Fruit fly (Drosophila melanogaster) whole organism, embryonic: Measurements from ENCODE around the gene ZnT86D.
A peak's percentile ranks its signal among the peaks of the same experiment; 100 is the strongest.

Experiments used
- CG1024 ChIP-seq: fragments of 200-800 bp; sonication (Bioruptor generic); IDR thresholded peaks from 2 replicates; pipeline ENCODE4 v1.3.6; 2022; ENCODE audit warnings: missing biosample characterization, missing genetic modification characterization
- CG10431 ChIP-seq: fragments of 200-800 bp; sonication (Bioruptor generic); optimal IDR thresholded peaks from 3 replicates; lab custom pipeline; 2018; ENCODE audit warnings: missing biosample characterization, mild to moderate bottlenecking, missing genetic modification characterization
- CG11456 ChIP-seq: fragments of 200-800 bp; sonication (Bioruptor generic); IDR thresholded peaks from 3 replicates; pipeline ENCODE4 v1.3.6; 2022; ENCODE audit warnings: missing biosample characterization, missing genetic modification characterization
- CG12219 ChIP-seq: fragments of 200-800 bp; sonication (Bioruptor generic); optimal IDR thresholded peaks from 3 replicates; lab custom pipeline; 2018; ENCODE audit warnings: missing biosample characterization, mild to moderate bottlenecking, missing genetic modification characterization
- CG12659 ChIP-seq: fragments of 200-800 bp; sonication (Bioruptor generic); optimal IDR thresholded peaks from 3 replicates; lab custom pipeline; 2017; ENCODE audit warnings: mild to moderate bottlenecking, missing biosample characterization, missing genetic modification reagents, missing genetic modification characterization
- CG13123 ChIP-seq: fragments of 200-800 bp; sonication (Bioruptor generic); optimal IDR thresholded peaks from 2 replicates; lab custom pipeline; 2016; ENCODE audit warnings: missing biosample characterization, missing genetic modification characterization
- CG14014 ChIP-seq: fragments of 200-800 bp; sonication (Bioruptor generic); IDR thresholded peaks from 2 replicates; pipeline ENCODE4 v1.3.6; 2022; ENCODE audit warnings: missing biosample characterization, missing genetic modification characterization
- CG14667 ChIP-seq: fragments of 200-800 bp; sonication (Bioruptor generic); IDR thresholded peaks from 2 replicates; pipeline ENCODE4 v1.3.6; 2022; ENCODE audit warnings: missing biosample characterization, missing genetic modification characterization
- CG14710 ChIP-seq: fragments of 200-800 bp; sonication (Bioruptor generic); optimal IDR thresholded peaks from 3 replicates; lab custom pipeline; 2019; ENCODE audit warnings: missing biosample characterization, mild to moderate bottlenecking, missing genetic modification characterization, moderate library complexity
- CG15514 ChIP-seq: fragments of 200-800 bp; sonication (Bioruptor generic); optimal IDR thresholded peaks from 3 replicates; lab custom pipeline; 2017; ENCODE audit warnings: missing biosample characterization, missing genetic modification characterization, mild to moderate bottlenecking, moderate library complexity, missing genetic modification reagents
- CG17328 ChIP-seq: fragments of 200-800 bp; sonication (Bioruptor generic); IDR thresholded peaks from 2 replicates; pipeline ENCODE4 v1.3.6; 2022; ENCODE audit warnings: missing biosample characterization, missing genetic modification characterization
- CG17359 ChIP-seq: fragments of 200-800 bp; sonication (Bioruptor generic); optimal IDR thresholded peaks from 3 replicates; lab custom pipeline; 2018; ENCODE audit warnings: missing biosample characterization, mild to moderate bottlenecking, missing genetic modification characterization, moderate library complexity
- CG17912 ChIP-seq: fragments of 200-800 bp; sonication (Bioruptor generic); optimal IDR thresholded peaks from 2 replicates; lab custom pipeline; 2018; ENCODE audit warnings: missing biosample characterization, mild to moderate bottlenecking, missing genetic modification characterization
- CG18476 ChIP-seq: fragments of 200-800 bp; sonication (Bioruptor generic); optimal IDR thresholded peaks from 2 replicates; lab custom pipeline; 2016; ENCODE audit warnings: missing biosample characterization, mild to moderate bottlenecking, missing genetic modification characterization
- CG3065 ChIP-seq: fragments of 200-800 bp; sonication (Bioruptor generic); optimal IDR thresholded peaks from 2 replicates; lab custom pipeline; 2016; ENCODE audit warnings: missing biosample characterization, missing genetic modification characterization
- CG3838 ChIP-seq: fragments of 200-800 bp; sonication (Bioruptor generic); optimal IDR thresholded peaks from 3 replicates; lab custom pipeline; 2016; ENCODE audit warnings: missing biosample characterization, missing genetic modification characterization
- CG6813 ChIP-seq: fragments of 200-800 bp; sonication (Bioruptor generic); optimal IDR thresholded peaks from 2 replicates; lab custom pipeline; 2017; ENCODE audit warnings: missing biosample characterization, missing genetic modification characterization, mild to moderate bottlenecking, moderate library complexity, missing genetic modification reagents
- CG7357 ChIP-seq: fragments of 200-800 bp; sonication (Bioruptor generic); IDR thresholded peaks from 3 replicates; pipeline ENCODE4 v1.3.6; 2022; ENCODE audit warnings: missing biosample characterization, missing genetic modification characterization
- Dad ChIP-seq: fragments of 200-800 bp; sonication (Bioruptor generic); optimal IDR thresholded peaks from 3 replicates; lab custom pipeline; 2016; ENCODE audit warnings: missing biosample characterization, missing genetic modification characterization
- Dll ChIP-seq: fragments of 200-800 bp; sonication (Bioruptor generic); IDR thresholded peaks from 4 replicates; pipeline ENCODE4 v1.3.6; 2022; ENCODE audit warnings: missing biosample characterization, missing genetic modification characterization; ENCODE audit not compliant: partially characterized antibody
- MESR4 ChIP-seq: fragments of 200-800 bp; sonication (Bioruptor generic); optimal IDR thresholded peaks from 2 replicates; lab custom pipeline; 2018; ENCODE audit warnings: missing biosample characterization, mild to moderate bottlenecking, missing genetic modification characterization, moderate library complexity
- Sox100B ChIP-seq: fragments of 200-800 bp; sonication (Bioruptor generic); optimal IDR thresholded peaks from 3 replicates; lab custom pipeline; 2018; ENCODE audit warnings: missing biosample characterization, mild to moderate bottlenecking, missing genetic modification characterization
- Sox102F ChIP-seq: fragments of 200-800 bp; sonication (Bioruptor generic); optimal IDR thresholded peaks from 2 replicates; lab custom pipeline; 2018; ENCODE audit warnings: missing biosample characterization, mild to moderate bottlenecking, missing genetic modification characterization, moderate library complexity
- Usf ChIP-seq: fragments of 200-800 bp; sonication (Bioruptor generic); optimal IDR thresholded peaks from 2 replicates; lab custom pipeline; 2017; ENCODE audit warnings: missing genotype, missing biosample characterization, missing genetic modification characterization
- Xbp1 ChIP-seq: fragments of 200-800 bp; sonication (Bioruptor generic); optimal IDR thresholded peaks from 3 replicates; lab custom pipeline; 2016; ENCODE audit warnings: missing biosample characterization, mild to moderate bottlenecking, missing genetic modification characterization
- cato ChIP-seq: fragments of 200-800 bp; sonication (Bioruptor generic); optimal IDR thresholded peaks from 2 replicates; lab custom pipeline; 2016; ENCODE audit warnings: missing biosample characterization, missing genetic modification characterization, borderline replicate concordance
- crol ChIP-seq: fragments of 200-800 bp; sonication (Bioruptor generic); IDR thresholded peaks from 2 replicates; pipeline ENCODE4 v1.3.6; 2022; ENCODE audit warnings: missing biosample characterization, missing genetic modification characterization
- eyg ChIP-seq: fragments of 200-800 bp; sonication (Bioruptor generic); optimal IDR thresholded peaks from 3 replicates; lab custom pipeline; 2016; ENCODE audit warnings: missing biosample characterization, missing genetic modification characterization
- gcm2 ChIP-seq: fragments of 200-800 bp; sonication (Bioruptor generic); optimal IDR thresholded peaks from 2 replicates; lab custom pipeline; 2016; ENCODE audit warnings: missing biosample characterization, missing genetic modification characterization
- gfzf ChIP-seq: fragments of 200-800 bp; sonication (Bioruptor generic); optimal IDR thresholded peaks from 2 replicates; lab custom pipeline; 2016; ENCODE audit warnings: missing biosample characterization, mild to moderate bottlenecking, missing genetic modification characterization, moderate library complexity
- grau ChIP-seq: fragments of 200-800 bp; optimal IDR thresholded peaks from 3 replicates; lab custom pipeline; 2019; ENCODE audit warnings: missing biosample characterization, mild to moderate bottlenecking, missing genetic modification characterization, moderate library complexity
- insv ChIP-seq, 2 experiments: fragments of 200-800 bp; sonication (Bioruptor generic); optimal IDR thresholded peaks; 3 replicates each; lab custom pipeline; 2016 to 2018; ENCODE audit warnings: missing biosample characterization in 2 of 2, missing genetic modification characterization in 2 of 2
- jing ChIP-seq: fragments of 200-800 bp; sonication (Bioruptor generic); optimal IDR thresholded peaks from 2 replicates; lab custom pipeline; 2018; ENCODE audit warnings: missing biosample characterization, mild to moderate bottlenecking, missing genetic modification characterization
- kah ChIP-seq: fragments of 200-800 bp; sonication (Bioruptor generic); optimal IDR thresholded peaks from 2 replicates; lab custom pipeline; 2018; ENCODE audit warnings: missing biosample characterization, mild to moderate bottlenecking, missing genetic modification characterization
- knrl ChIP-seq: fragments of 200-800 bp; sonication (Bioruptor generic); IDR thresholded peaks from 3 replicates; pipeline ENCODE4 v1.3.6; 2022; ENCODE audit warnings: missing biosample characterization, missing genetic modification characterization; ENCODE audit not compliant: partially characterized antibody
- peb ChIP-seq: fragments of 200-800 bp; sonication (Bioruptor generic); IDR thresholded peaks from 2 replicates; pipeline ENCODE4 v1.3.6; 2022; ENCODE audit warnings: missing biosample characterization, missing genetic modification characterization
- pho ChIP-seq: fragments of 200-800 bp; sonication (Bioruptor generic); optimal IDR thresholded peaks from 2 replicates; lab custom pipeline; 2016; ENCODE audit warnings: missing biosample characterization, missing genetic modification characterization
- pros ChIP-seq: fragments of 200-800 bp; sonication (Bioruptor generic); optimal IDR thresholded peaks from 3 replicates; lab custom pipeline; 2019; ENCODE audit warnings: missing biosample characterization, mild to moderate bottlenecking, missing genetic modification characterization, moderate library complexity
- sc ChIP-seq, 3 experiments: fragments of >200 bp in 2 of 3; fragments of 200-800 bp in 1 of 3; sonication (Bioruptor generic) in 1 of 3; optimal IDR thresholded peaks; 2 replicates in 2 of 3; 3 replicates in 1 of 3; lab custom pipeline; 2017; ENCODE audit warnings: mild to moderate bottlenecking in 1 of 3, missing biosample characterization in 1 of 3, missing genetic modification characterization in 1 of 3, missing genetic modification reagents in 1 of 3
- schlank ChIP-seq: fragments of 200-800 bp; sonication (Bioruptor generic); optimal IDR thresholded peaks from 2 replicates; lab custom pipeline; 2018; ENCODE audit warnings: missing biosample characterization, mild to moderate bottlenecking, missing genetic modification characterization
- seq ChIP-seq: fragments of 200-800 bp; sonication (Bioruptor generic); IDR thresholded peaks from 2 replicates; pipeline ENCODE4 v1.3.6; 2022; ENCODE audit warnings: missing biosample characterization, missing genetic modification characterization
- stwl ChIP-seq: fragments of 200-800 bp; sonication (Bioruptor generic); optimal IDR thresholded peaks from 3 replicates; lab custom pipeline; 2018; ENCODE audit warnings: missing biosample characterization, mild to moderate bottlenecking, missing genetic modification characterization, moderate library complexity
- sug ChIP-seq: fragments of 200-800 bp; optimal IDR thresholded peaks from 2 replicates; lab custom pipeline; 2019; ENCODE audit warnings: missing biosample characterization, mild to moderate bottlenecking, missing genetic modification characterization, moderate library complexity
- tll ChIP-seq, 2 experiments: fragments of 200-800 bp in 1 of 2; fragments of >200 bp in 1 of 2; sonication (Bioruptor generic) in 1 of 2; optimal IDR thresholded peaks; 2 replicates each; lab custom pipeline; 2017 to 2019; ENCODE audit warnings: missing biosample characterization in 2 of 2, missing genetic modification characterization in 2 of 2, mild to moderate bottlenecking in 1 of 2, moderate library complexity in 1 of 2
- trem ChIP-seq: fragments of 200-800 bp; optimal IDR thresholded peaks from 3 replicates; lab custom pipeline; 2019; ENCODE audit warnings: missing biosample characterization, mild to moderate bottlenecking, missing genetic modification characterization, moderate library complexity
- zen ChIP-seq: fragments of 200-800 bp; sonication (Bioruptor generic); optimal IDR thresholded peaks from 3 replicates; lab custom pipeline; 2018; ENCODE audit warnings: missing biosample characterization, mild to moderate bottlenecking, missing genetic modification characterization, moderate library complexity

ZnT86D gene

dm6 chr3R:11211291-11212061, 2.9 kb downstream of the ZnT86D start (continued):
- no peak for TF ChIP-seq jing (GFP tag; lab: Kevin White, UChicago)
- peak; percentile 43 for TF ChIP-seq CG12219 (GFP tag; lab: Kevin White, UChicago)
- peak; percentile 57 for TF ChIP-seq MESR4
- peak; percentile 18 for TF ChIP-seq gcm2 (GFP tag; lab: Kevin White, UChicago)
- TF ChIP-seq CG10431 (GFP tag; lab: Kevin White, UChicago), result no peak
- peak; percentile 62 for TF ChIP-seq seq (GFP tag; lab: Robert Waterston, UW)
- peak; percentile 73 for TF ChIP-seq CG17359
- TF ChIP-seq sug (tag; lab: Kevin White, UChicago), result peak; percentile 88
- 0 out of 3 replicates have a peak, but pooled peaks have one; percentile 13 for TF ChIP-seq knrl
- no peak for TF ChIP-seq CG13123 (GFP tag; lab: Kevin White, UChicago)
- TF ChIP-seq pho (GFP tag; lab: Kevin White, UChicago), result peak; percentile 64
- TF ChIP-seq Sox100B (GFP tag; lab: Kevin White, UChicago), result peak; percentile 53
- peak; percentile 40 for TF ChIP-seq CG14710 (tag; lab: Kevin White, UChicago)
- TF ChIP-seq CG15514 (GFP tag; lab: Kevin White, UChicago), result peak; percentile 63
- TF ChIP-seq CG14667 (GFP tag; lab: Robert Waterston, UW), result peak; percentile 70
- TF ChIP-seq CG1024 (GFP tag; lab: Robert Waterston, UW), result 0 out of 2 replicates have a peak, but pooled peaks have one; percentile 36
- TF ChIP-seq Usf (GFP tag; lab: Kevin White, UChicago), result peak; percentile 20
- peak; percentile 34 for TF ChIP-seq pros (GFP tag; lab: Kevin White, UChicago)
- TF ChIP-seq cato (GFP tag; lab: Kevin White, UChicago), result peak; percentile 6
- TF ChIP-seq CG3065 (GFP tag; lab: Kevin White, UChicago), result peak; percentile 55
- TF ChIP-seq gfzf (GFP tag; lab: Kevin White, UChicago), result no peak
- TF ChIP-seq CG14014 (GFP tag; lab: Robert Waterston, UW), result peak; percentile 80
- no peak for TF ChIP-seq CG6813 (GFP tag; lab: Kevin White, UChicago)
- peak; percentile 82 for TF ChIP-seq Xbp1 (GFP tag; lab: Kevin White, UChicago)
- TF ChIP-seq insv (GFP tag; optimal IDR thresholded peaks at IDR 0.05; lab: Kevin White, UChicago), result peak in 1 of 2 experiments; percentile 17
- TF ChIP-seq crol (GFP tag; lab: Robert Waterston, UW), result peak; percentile 56; the same call in 1 of the 2 replicates
- TF ChIP-seq eyg, result peak; percentile 29
- peak; percentile 86 for TF ChIP-seq CG11456
- peak; percentile 78 for TF ChIP-seq CG17328
- no peak for TF ChIP-seq CG17912 (GFP tag; lab: Kevin White, UChicago)
- peak; percentile 25 for TF ChIP-seq schlank (tag; lab: Kevin White, UChicago)
- peak; percentile 36 for TF ChIP-seq CG3838 (GFP tag; lab: Kevin White, UChicago)
- TF ChIP-seq grau, result peak; percentile 97
- TF ChIP-seq Dll, result 0 out of 4 replicates have a peak, but pooled peaks have one; percentile 20
- TF ChIP-seq kah (GFP tag; lab: Kevin White, UChicago), result peak; percentile 87
- peak; percentile 39 for TF ChIP-seq trem
- peak; percentile 51; the same call in 1 of the 3 replicates for TF ChIP-seq CG7357 (GFP tag; lab: Robert Waterston, UW)
- no peak for TF ChIP-seq stwl
- TF ChIP-seq Dad (GFP tag; lab: Kevin White, UChicago), result peak; percentile 47
- TF ChIP-seq tll (GFP tag; optimal IDR thresholded peaks at IDR 0.05; lab: Kevin White, UChicago), result peak in 1 of 2 experiments; percentile 5
- no peak for TF ChIP-seq sc (optimal IDR thresholded peaks at IDR 0.05; lab: Kevin White, UChicago)
- peak; percentile 12 for TF ChIP-seq sc (GFP tag; optimal IDR thresholded peaks at IDR 0.05; lab: Kevin White, UChicago)
- TF ChIP-seq zen, result peak; percentile 53
- peak; percentile 75 for TF ChIP-seq Sox102F
- peak; percentile 76 for TF ChIP-seq CG12659 (GFP tag; lab: Kevin White, UChicago)
- TF ChIP-seq CG18476, result peak; percentile 71
- peak; percentile 45; the same call in 1 of the 2 replicates for TF ChIP-seq peb (GFP tag; lab: Robert Waterston, UW)
